Fruit fly (Drosophila melanogaster) whole organism: ENCODE results near the gene Fnta.

Source experiments
- CG8478 ChIP-seq: fragments of >200 bp; optimal IDR thresholded peaks from 2 replicates; lab custom pipeline; 2018; ENCODE audit warnings: inconsistent platforms
- Dll ChIP-seq: fragments of >200 bp; optimal IDR thresholded peaks from 2 replicates; lab custom pipeline; 2017
- EcR ChIP-seq, 2 experiments: fragments of >200 bp; optimal IDR thresholded peaks; 2 replicates each; lab custom pipeline; 2017; ENCODE audit warnings: missing biosample characterization in 2 of 2, missing genetic modification characterization in 2 of 2, missing genetic modification reagents in 2 of 2
- pan ChIP-seq: fragments of >200 bp; optimal IDR thresholded peaks from 2 replicates; lab custom pipeline; 2017
- psq ChIP-seq: fragments of >200 bp; optimal IDR thresholded peaks from 2 replicates; lab custom pipeline; 2017
- usp ChIP-seq: fragments of >200 bp; optimal IDR thresholded peaks from 2 replicates; lab custom pipeline; 2017; ENCODE audit warnings: missing biosample characterization, missing genetic modification characterization, mixed read lengths

DNA sequence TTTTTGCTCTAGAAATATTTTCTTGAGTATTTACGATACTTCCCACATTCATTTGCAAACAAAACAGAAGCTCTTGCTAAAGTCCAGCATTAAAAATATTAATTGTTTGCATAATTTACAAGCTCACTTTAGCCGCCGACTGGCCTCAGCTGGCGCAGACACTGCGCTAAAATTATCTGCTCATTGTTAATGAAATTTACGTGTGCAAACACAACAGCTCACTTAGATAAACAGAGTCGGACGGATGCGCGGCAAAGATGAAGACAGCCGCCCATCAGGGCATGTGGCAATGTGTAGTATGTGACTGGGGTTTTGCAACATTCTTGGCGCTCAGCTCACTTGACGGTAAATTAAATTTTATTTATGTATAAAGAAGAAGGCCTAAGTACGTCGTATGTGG is 1.5 kb downstream of the Fnta start:
- TF ChIP-seq pan (lab: Kevin White, UChicago) (no peak), usp (GFP tag; lab: Kevin White, UChicago) (no peak), Dll (no peak), CG8478 (no peak), EcR (GFP tag; optimal IDR thresholded peaks at IDR 0.05; lab: Kevin White, UChicago) (no peak), psq (lab: Kevin White, UChicago) (no peak)
